Fruit fly (Drosophila melanogaster): ENCODE data around the gene Dpy-30L2.

The Dpy-30L2 gene

DNA sequence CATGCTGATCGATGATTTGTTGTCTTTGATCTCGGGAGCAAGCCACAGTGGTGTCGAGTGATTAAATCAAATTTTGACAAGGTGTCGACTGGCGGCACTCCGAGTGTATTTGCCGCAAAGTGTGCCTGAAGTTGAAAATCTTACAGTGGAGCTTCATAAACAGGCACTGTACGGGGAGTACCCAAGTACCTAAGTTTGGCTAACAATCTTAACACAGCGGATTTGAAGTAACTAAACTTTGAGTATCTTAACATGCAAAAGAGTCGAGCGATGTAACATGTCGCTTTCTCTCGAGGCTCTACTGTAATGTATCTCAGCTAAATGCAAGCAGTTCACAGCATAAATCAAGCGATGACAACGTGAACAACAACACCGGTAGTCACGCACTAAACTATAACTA lies 30.8 kb downstream of the Dpy-30L2 start (continued):
- TF ChIP-seq nom (GFP tag; optimal IDR thresholded peaks at IDR 0.05) (no peak), ewg (GFP tag; optimal IDR thresholded peaks at IDR 0.05) (peak; percentile 56), CG3281 (GFP tag; optimal IDR thresholded peaks at IDR 0.05) (no peak), Poxn (GFP tag; IDR thresholded peaks at IDR 0.05) (no peak), CG2875 (GFP tag; optimal IDR thresholded peaks at IDR 0.05) (peak; percentile 58), CG18764 (GFP tag; optimal IDR thresholded peaks at IDR 0.05) (peak; percentile 58), da (GFP tag; optimal IDR thresholded peaks at IDR 0.05) (peak; percentile 12), CG11695 (GFP tag; IDR thresholded peaks at IDR 0.05) (peak; percentile 56; the same call in 2 of the 3 replicates), CG12744 (GFP tag; optimal IDR thresholded peaks at IDR 0.05) (no peak), CG1832 (GFP tag; optimal IDR thresholded peaks at IDR 0.05) (no peak), CG12219 (GFP tag; optimal IDR thresholded peaks at IDR 0.05) (peak; percentile 65), Bgb (GFP tag; IDR thresholded peaks at IDR 0.05; ENCODE audit: partially characterized antibody) (no peak), CG17385 (GFP tag; optimal IDR thresholded peaks at IDR 0.05) (peak; percentile 51), CG4282 (GFP tag; optimal IDR thresholded peaks at IDR 0.05) (no peak), Atf6 (GFP tag; IDR thresholded peaks at IDR 0.05) (no peak), CG12071 (GFP tag; optimal IDR thresholded peaks at IDR 0.05) (peak; percentile 25), ci (GFP tag; IDR thresholded peaks at IDR 0.05) (peak; percentile 87), crp (GFP tag; optimal IDR thresholded peaks at IDR 0.05) (no peak), sim (GFP tag; IDR thresholded peaks at IDR 0.05) (0 out of 2 replicates have a peak, but pooled peaks have one; percentile 17), CG13624 (GFP tag; optimal IDR thresholded peaks at IDR 0.05) (no peak), ac (GFP tag; optimal IDR thresholded peaks at IDR 0.05) (peak; percentile 52), ranshi (GFP tag; IDR thresholded peaks at IDR 0.05) (peak; percentile 78; the same call in 1 of the 2 replicates), wor (GFP tag; IDR thresholded peaks at IDR 0.05) (peak; percentile 58), phol (tag; optimal IDR thresholded peaks at IDR 0.05) (peak; percentile 76), CG1233 (GFP tag; optimal IDR thresholded peaks at IDR 0.05) (peak; percentile 60), Aef1 (GFP tag; IDR thresholded peaks at IDR 0.05) (peak; percentile 36; the same call in 1 of the 3 replicates), Nf-YB (GFP tag; optimal IDR thresholded peaks at IDR 0.05) (peak; percentile 20), Ptx1 (GFP tag; IDR thresholded peaks at IDR 0.05) (peak; percentile 53), CG11696 (GFP tag; IDR thresholded peaks at IDR 0.05) (0 out of 2 replicates have a peak, but pooled peaks have one; percentile 38), Awh (GFP tag; IDR thresholded peaks at IDR 0.05) (peak; percentile 55; the same call in 1 of the 2 replicates), Opbp (GFP tag; IDR thresholded peaks at IDR 0.05; ENCODE audit: partially characterized antibody) (no peak), shn (GFP tag; optimal IDR thresholded peaks at IDR 0.05) (peak; percentile 36), Taf1 (GFP tag; IDR thresholded peaks at IDR 0.05) (no peak), CG34224 (GFP tag; IDR thresholded peaks at IDR 0.05; ENCODE audit: partially characterized antibody) (no peak), H2.0 (GFP tag; IDR thresholded peaks at IDR 0.05) (peak; percentile 70), fd64A (GFP tag; optimal IDR thresholded peaks at IDR 0.05) (peak; percentile 71), cato (GFP tag; optimal IDR thresholded peaks at IDR 0.05; ENCODE audit: borderline replicate concordance) (peak; percentile 36), kni (GFP tag; optimal IDR thresholded peaks at IDR 0.05) (no peak), CG2116 (GFP tag; optimal IDR thresholded peaks at IDR 0.05) (no peak), CG15011 (GFP tag; optimal IDR thresholded peaks at IDR 0.05) (no peak), stwl (tag; optimal IDR thresholded peaks at IDR 0.05) (peak; percentile 15), eyg (GFP tag; optimal IDR thresholded peaks at IDR 0.05) (no peak), lov (optimal IDR thresholded peaks at IDR 0.05) (no peak), lov (GFP tag; IDR thresholded peaks at IDR 0.05) (peak; percentile 80), Lpt (GFP tag; optimal IDR thresholded peaks at IDR 0.05) (no peak), CG16863 (GFP tag; optimal IDR thresholded peaks at IDR 0.05) (peak; percentile 65), Doc3 (GFP tag; IDR thresholded peaks at IDR 0.05; ENCODE audit: partially characterized antibody) (no peak), CG11504 (tag; optimal IDR thresholded peaks at IDR 0.05) (peak; percentile 70), Eip74EF (GFP tag; optimal IDR thresholded peaks at IDR 0.05) (no peak), slbo (GFP tag; IDR thresholded peaks at IDR 0.05) (peak; percentile 58)

Data from whole organism, embryonic.